Fruit fly (Drosophila melanogaster): ENCODE data around the gene CG11842.

DNA sequence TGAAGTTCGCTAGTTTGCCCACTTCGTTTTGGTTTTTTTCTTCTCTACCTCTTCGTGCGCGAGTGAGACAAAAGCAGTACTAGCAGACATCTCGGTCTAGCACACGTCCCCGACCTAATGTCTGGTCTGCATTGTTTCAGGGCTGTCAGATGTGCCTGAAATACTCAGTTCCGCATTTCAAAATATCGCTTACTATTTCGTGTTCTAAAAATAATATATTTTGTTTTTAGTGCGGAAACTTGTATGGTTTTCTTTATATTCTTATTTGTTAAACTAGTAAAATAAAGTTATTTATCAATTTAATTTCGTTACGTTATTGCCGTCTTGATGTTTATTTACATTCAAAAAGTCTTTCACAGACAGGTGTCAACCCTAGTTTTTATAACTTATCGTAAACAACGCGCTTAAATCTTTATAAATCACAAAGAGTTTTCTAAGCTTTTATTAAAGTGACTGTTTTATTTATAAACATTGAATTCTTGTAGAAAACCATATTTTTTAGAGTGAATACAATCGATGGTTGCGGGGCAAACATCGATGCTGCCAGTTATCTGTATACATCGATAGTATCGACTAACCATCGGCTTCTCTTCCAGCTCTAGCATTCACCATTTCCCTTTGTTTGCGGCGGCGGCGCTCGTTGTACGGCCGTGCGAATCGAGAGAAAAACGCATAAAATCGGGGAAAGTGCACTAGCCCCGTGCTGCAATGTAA lies 10.9 kb downstream of the CG11842 start:
- TF ChIP-seq CG11294 (GFP tag; IDR thresholded peaks at IDR 0.05) (no peak), Met (GFP tag; optimal IDR thresholded peaks at IDR 0.05) (peak; percentile 76), OdsH (GFP tag; optimal IDR thresholded peaks at IDR 0.05) (peak; percentile 63), cyc (GFP tag; optimal IDR thresholded peaks at IDR 0.05) (peak; percentile 50)

Measured in whole organism, prepupa.